Fruit fly (Drosophila melanogaster) whole organism, embryonic: ENCODE data around the gene Dhc62B.

Experiments used
- Asciz ChIP-seq: fragments of 200-800 bp; sonication (Bioruptor generic); optimal IDR thresholded peaks from 2 replicates; lab custom pipeline; 2017; ENCODE audit warnings: missing biosample characterization, mild to moderate bottlenecking, missing genetic modification characterization, missing genetic modification reagents
- Atf6 ChIP-seq: fragments of 200-800 bp; sonication (Bioruptor generic); IDR thresholded peaks from 2 replicates; pipeline ENCODE4 v1.3.6; 2022; ENCODE audit warnings: missing biosample characterization, missing genetic modification characterization
- Bdp1 ChIP-seq: fragments of 200-800 bp; sonication (Bioruptor generic); optimal IDR thresholded peaks from 3 replicates; lab custom pipeline; 2016; ENCODE audit warnings: missing biosample characterization, missing genetic modification characterization
- CG10209 ChIP-seq: fragments of 200-800 bp; sonication (Bioruptor generic); optimal IDR thresholded peaks from 3 replicates; lab custom pipeline; 2017; ENCODE audit warnings: missing biosample characterization, mild to moderate bottlenecking, missing genetic modification characterization, missing genetic modification reagents
- CG12219 ChIP-seq: fragments of 200-800 bp; sonication (Bioruptor generic); optimal IDR thresholded peaks from 3 replicates; lab custom pipeline; 2018; ENCODE audit warnings: missing biosample characterization, mild to moderate bottlenecking, missing genetic modification characterization
- CG13894 ChIP-seq: fragments of 200-800 bp; sonication (Bioruptor generic); optimal IDR thresholded peaks from 3 replicates; lab custom pipeline; 2018; ENCODE audit warnings: missing biosample characterization, mild to moderate bottlenecking, missing genetic modification characterization, moderate library complexity
- CG14014 ChIP-seq: fragments of 200-800 bp; sonication (Bioruptor generic); IDR thresholded peaks from 2 replicates; pipeline ENCODE4 v1.3.6; 2022; ENCODE audit warnings: missing biosample characterization, missing genetic modification characterization
- CG15269 ChIP-seq: fragments of 200-800 bp; sonication (Bioruptor generic); optimal IDR thresholded peaks from 2 replicates; lab custom pipeline; 2018; ENCODE audit warnings: missing biosample characterization, mild to moderate bottlenecking, missing genetic modification characterization, moderate library complexity
- CG18599 ChIP-seq: fragments of 200-800 bp; sonication (Bioruptor generic); optimal IDR thresholded peaks from 3 replicates; lab custom pipeline; 2017; ENCODE audit warnings: missing biosample characterization, missing genetic modification characterization, mild to moderate bottlenecking, moderate library complexity, missing genetic modification reagents
- CG2120 ChIP-seq: fragments of 200-800 bp; sonication (Bioruptor generic); optimal IDR thresholded peaks from 3 replicates; lab custom pipeline; 2016; ENCODE audit warnings: missing biosample characterization, missing genetic modification characterization
- CG32532 ChIP-seq: fragments of 200-800 bp; sonication (Bioruptor generic); IDR thresholded peaks from 2 replicates; pipeline ENCODE4 v1.3.6; 2022; ENCODE audit warnings: missing biosample characterization, missing genetic modification characterization
- CG34422 ChIP-seq: fragments of 200-800 bp; sonication (Bioruptor generic); IDR thresholded peaks from 3 replicates; pipeline ENCODE4 v1.3.6; 2022; ENCODE audit warnings: missing biosample characterization, missing genetic modification characterization
- CG42726 ChIP-seq: fragments of 200-800 bp; sonication (Bioruptor generic); IDR thresholded peaks from 2 replicates; pipeline ENCODE4 v1.3.6; 2022; ENCODE audit warnings: missing biosample characterization, missing genetic modification characterization; ENCODE audit not compliant: partially characterized antibody
- CG6654 ChIP-seq: fragments of 200-800 bp; sonication (Bioruptor generic); optimal IDR thresholded peaks from 2 replicates; lab custom pipeline; 2017; ENCODE audit warnings: missing biosample characterization, mild to moderate bottlenecking, missing genetic modification characterization
- CG6813 ChIP-seq: fragments of 200-800 bp; sonication (Bioruptor generic); optimal IDR thresholded peaks from 2 replicates; lab custom pipeline; 2017; ENCODE audit warnings: missing biosample characterization, missing genetic modification characterization, mild to moderate bottlenecking, moderate library complexity, missing genetic modification reagents
- CG8281 ChIP-seq: fragments of 200-800 bp; sonication (Bioruptor generic); optimal IDR thresholded peaks from 2 replicates; lab custom pipeline; 2018; ENCODE audit warnings: missing biosample characterization, mild to moderate bottlenecking, missing genetic modification characterization, moderate library complexity
- CG8765 ChIP-seq: fragments of 200-800 bp; sonication (Bioruptor generic); IDR thresholded peaks from 2 replicates; pipeline ENCODE4 v1.3.6; 2022; ENCODE audit warnings: missing biosample characterization, missing genetic modification characterization
- CG8944 ChIP-seq: fragments of 200-800 bp; sonication (Bioruptor generic); optimal IDR thresholded peaks from 3 replicates; lab custom pipeline; 2016; ENCODE audit warnings: missing biosample characterization, missing genetic modification characterization
- CG9215 ChIP-seq: fragments of 200-800 bp; sonication (Bioruptor generic); IDR thresholded peaks from 2 replicates; pipeline ENCODE4 v1.3.6; 2022; ENCODE audit warnings: missing biosample characterization, missing genetic modification characterization
- CG9797 ChIP-seq: fragments of 200-800 bp; sonication (Bioruptor generic); optimal IDR thresholded peaks from 3 replicates; lab custom pipeline; 2018; ENCODE audit warnings: missing biosample characterization, mild to moderate bottlenecking, missing genetic modification characterization
- Dbx ChIP-seq: fragments of 200-800 bp; sonication (Bioruptor generic); IDR thresholded peaks from 3 replicates; pipeline ENCODE4 v1.3.6; 2022; ENCODE audit warnings: missing biosample characterization, missing genetic modification characterization
- Drgx ChIP-seq: fragments of 200-800 bp; sonication (Bioruptor generic); IDR thresholded peaks from 2 replicates; pipeline ENCODE4 v1.3.6; 2022; ENCODE audit warnings: missing biosample characterization, missing genetic modification characterization
- Eip74EF ChIP-seq, 2 experiments: fragments of 200-800 bp in 1 of 2; fragments of >200 bp in 1 of 2; sonication (Bioruptor generic) in 1 of 2; optimal IDR thresholded peaks; 2 replicates each; lab custom pipeline; 2017 to 2019; ENCODE audit warnings: missing biosample characterization in 2 of 2, missing genetic modification characterization in 2 of 2, mild to moderate bottlenecking in 1 of 2, moderate library complexity in 1 of 2
- Hand ChIP-seq: fragments of 200-800 bp; sonication (Bioruptor generic); optimal IDR thresholded peaks from 2 replicates; lab custom pipeline; 2017; ENCODE audit warnings: mild to moderate bottlenecking, missing biosample characterization, missing genetic modification reagents, missing genetic modification characterization
- Mes4 ChIP-seq: fragments of 200-800 bp; sonication (Bioruptor generic); optimal IDR thresholded peaks from 2 replicates; lab custom pipeline; 2016; ENCODE audit warnings: missing biosample characterization, missing genetic modification characterization
- Myb ChIP-seq: fragments of 200-800 bp; sonication (Bioruptor generic); optimal IDR thresholded peaks from 2 replicates; lab custom pipeline; 2016; ENCODE audit warnings: missing biosample characterization, missing genetic modification characterization
- Nf-YB ChIP-seq: fragments of 200-800 bp; sonication (Bioruptor generic); optimal IDR thresholded peaks from 3 replicates; lab custom pipeline; 2019; ENCODE audit warnings: missing biosample characterization, mild to moderate bottlenecking, missing genetic modification characterization, moderate library complexity
- Rfx ChIP-seq: fragments of 200-800 bp; sonication (Bioruptor generic); IDR thresholded peaks from 2 replicates; pipeline ENCODE4 v1.3.6; 2022; ENCODE audit warnings: missing biosample characterization, missing genetic modification characterization
- Spps ChIP-seq: fragments of 200-800 bp; sonication (Bioruptor generic); optimal IDR thresholded peaks from 2 replicates; lab custom pipeline; 2018; ENCODE audit warnings: missing biosample characterization, mild to moderate bottlenecking, missing genetic modification characterization
- Sry-δ ChIP-seq: fragments of 200-800 bp; sonication (Bioruptor generic); optimal IDR thresholded peaks from 2 replicates; lab custom pipeline; 2016; ENCODE audit warnings: missing biosample characterization, missing genetic modification characterization
- YL-1 ChIP-seq: fragments of 200-800 bp; sonication (Bioruptor generic); optimal IDR thresholded peaks from 3 replicates; lab custom pipeline; 2017; ENCODE audit warnings: missing biosample characterization, mild to moderate bottlenecking, missing genetic modification characterization
- croc ChIP-seq: fragments of 200-800 bp; sonication (Bioruptor generic); conservative IDR thresholded peaks from 3 replicates; pipeline ENCODE4 v1.3.6; 2022; ENCODE audit warnings: missing biosample characterization, missing genetic modification characterization
- crp ChIP-seq, 2 experiments: fragments of 200-800 bp; sonication (Bioruptor generic); optimal IDR thresholded peaks; 2 replicates in 1 of 2; 3 replicates in 1 of 2; lab custom pipeline; 2017; ENCODE audit warnings: missing biosample characterization in 2 of 2, missing genetic modification characterization in 2 of 2, mild to moderate bottlenecking in 1 of 2, moderate library complexity in 1 of 2
- cwo ChIP-seq: fragments of 200-800 bp; sonication (Bioruptor generic); optimal IDR thresholded peaks from 3 replicates; lab custom pipeline; 2017; ENCODE audit warnings: missing biosample characterization, missing genetic modification characterization, mild to moderate bottlenecking, moderate library complexity, missing genetic modification reagents
- dan ChIP-seq: fragments of 200-800 bp; sonication (Bioruptor generic); IDR thresholded peaks from 2 replicates; pipeline ENCODE4 v1.3.6; 2022; ENCODE audit warnings: missing biosample characterization, missing genetic modification characterization
- gsb ChIP-seq: fragments of 200-800 bp; sonication (Bioruptor generic); IDR thresholded peaks from 2 replicates; pipeline ENCODE4 v1.3.6; 2022; ENCODE audit warnings: missing biosample characterization, missing genetic modification characterization
- gt ChIP-seq: fragments of 200-800 bp; sonication (Bioruptor generic); IDR thresholded peaks from 2 replicates; pipeline ENCODE4 v1.3.6; 2022; ENCODE audit warnings: missing biosample characterization, missing genetic modification characterization
- jigr1 ChIP-seq: fragments of 200-800 bp; sonication (Bioruptor generic); IDR thresholded peaks from 3 replicates; pipeline ENCODE4 v1.3.6; 2022; ENCODE audit warnings: missing biosample characterization, missing genetic modification characterization
- klu ChIP-seq: fragments of 200-800 bp; sonication (Bioruptor generic); IDR thresholded peaks from 2 replicates; pipeline ENCODE4 v1.3.6; 2022; ENCODE audit warnings: missing biosample characterization, missing genetic modification characterization
- lola ChIP-seq, 3 experiments: fragments of >200 bp in 2 of 3; fragments of 200-800 bp in 1 of 3; sonication (Bioruptor generic) in 1 of 3; optimal IDR thresholded peaks; 2 replicates each; lab custom pipeline; 2017 to 2019; ENCODE audit warnings: missing biosample characterization in 3 of 3, missing genetic modification characterization in 3 of 3, mild to moderate bottlenecking in 1 of 3, moderate library complexity in 1 of 3
- lov ChIP-seq, 2 experiments: fragments of 200-800 bp in 1 of 2; fragments of >200 bp in 1 of 2; sonication (Bioruptor generic) in 1 of 2; IDR thresholded peaks in 1 of 2; optimal IDR thresholded peaks in 1 of 2; 2 replicates in 1 of 2; 3 replicates in 1 of 2; pipeline versions ENCODE4 v1.3.6 to Lab custom; 2017 to 2022; ENCODE audit warnings: missing biosample characterization in 1 of 2, missing genetic modification characterization in 1 of 2
- nmo ChIP-seq: fragments of 200-800 bp; sonication (Bioruptor generic); optimal IDR thresholded peaks from 2 replicates; lab custom pipeline; 2018; ENCODE audit warnings: missing biosample characterization, mild to moderate bottlenecking, missing genetic modification characterization, moderate library complexity
- sc ChIP-seq, 3 experiments: fragments of >200 bp in 2 of 3; fragments of 200-800 bp in 1 of 3; sonication (Bioruptor generic) in 1 of 3; optimal IDR thresholded peaks; 2 replicates in 2 of 3; 3 replicates in 1 of 3; lab custom pipeline; 2017; ENCODE audit warnings: mild to moderate bottlenecking in 1 of 3, missing biosample characterization in 1 of 3, missing genetic modification characterization in 1 of 3, missing genetic modification reagents in 1 of 3
- sisA ChIP-seq: fragments of 200-800 bp; sonication (Bioruptor generic); IDR thresholded peaks from 2 replicates; pipeline ENCODE4 v1.3.6; 2022; ENCODE audit warnings: missing biosample characterization, missing genetic modification characterization
- sna ChIP-seq: fragments of 200-800 bp; sonication (Bioruptor generic); IDR thresholded peaks from 2 replicates; pipeline ENCODE4 v1.3.6; 2022; ENCODE audit warnings: missing biosample characterization, missing genetic modification characterization; ENCODE audit not compliant: partially characterized antibody
- so ChIP-seq: fragments of 200-800 bp; sonication (Bioruptor generic); IDR thresholded peaks from 3 replicates; pipeline ENCODE4 v1.3.6; 2022; ENCODE audit warnings: missing biosample characterization, missing genetic modification characterization
- sob ChIP-seq: fragments of 200-800 bp; sonication (Bioruptor generic); IDR thresholded peaks from 2 replicates; pipeline ENCODE4 v1.3.6; 2022; ENCODE audit warnings: missing biosample characterization, missing genetic modification characterization
- stc ChIP-seq: fragments of 200-800 bp; sonication (Bioruptor generic); IDR thresholded peaks from 2 replicates; pipeline ENCODE4 v1.3.6; 2022; ENCODE audit warnings: missing biosample characterization, missing genetic modification characterization
- wdn ChIP-seq: fragments of 200-800 bp; sonication (Bioruptor generic); IDR thresholded peaks from 2 replicates; pipeline ENCODE4 v1.3.6; 2022; ENCODE audit warnings: missing biosample characterization, missing genetic modification characterization

Gene Dhc62B

DNA sequence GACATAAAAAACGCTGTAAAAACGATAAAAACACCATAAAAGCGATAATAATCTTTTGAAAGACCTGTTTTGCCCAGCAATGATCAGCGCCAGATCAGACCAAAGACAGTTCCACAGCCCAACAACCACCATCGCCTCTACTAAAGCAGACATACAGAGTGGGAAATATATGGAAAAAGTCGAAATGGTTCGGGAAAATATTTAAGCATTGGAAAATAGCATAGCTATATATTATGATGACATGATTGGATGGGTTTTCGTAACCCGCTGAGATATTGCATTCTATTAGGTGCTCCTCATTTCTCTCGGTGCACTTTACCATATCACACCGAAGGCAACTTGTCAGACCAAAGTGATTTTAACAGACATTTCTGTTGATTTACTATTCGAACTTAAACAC is 37.1 kb upstream of the Dhc62B start (continued):
- TF ChIP-seq lola (GFP tag; optimal IDR thresholded peaks at IDR 0.05; lab: Kevin White, UChicago): peak in 1 of 3 experiments; percentile 64
- TF ChIP-seq sc (optimal IDR thresholded peaks at IDR 0.05; lab: Kevin White, UChicago): no peak
- TF ChIP-seq sc (GFP tag; optimal IDR thresholded peaks at IDR 0.05; lab: Kevin White, UChicago): no peak
- peak; percentile 97 for TF ChIP-seq Rfx (GFP tag; lab: Robert Waterston, UW)
- TF ChIP-seq dan (GFP tag; lab: Robert Waterston, UW): no peak
- peak; percentile 78 for TF ChIP-seq CG6813 (GFP tag; lab: Kevin White, UChicago)
- TF ChIP-seq so (GFP tag; lab: Robert Waterston, UW): peak; percentile 93
- TF ChIP-seq YL-1 (GFP tag; lab: Kevin White, UChicago): peak; percentile 10
- TF ChIP-seq CG6654 (GFP tag; lab: Kevin White, UChicago): peak; percentile 31
- TF ChIP-seq Sry-δ (GFP tag; lab: Kevin White, UChicago): peak; percentile 57
- peak; percentile 89 for TF ChIP-seq Dbx (GFP tag; lab: Robert Waterston, UW)
- TF ChIP-seq Nf-YB (GFP tag; lab: Kevin White, UChicago): peak; percentile 62
- TF ChIP-seq CG18599 (GFP tag; lab: Kevin White, UChicago): no peak
- TF ChIP-seq CG9797 (GFP tag; lab: Kevin White, UChicago): peak; percentile 1
- peak in 1 of 2 experiments; percentile 37 for TF ChIP-seq crp (GFP tag; optimal IDR thresholded peaks at IDR 0.05; lab: Kevin White, UChicago)
- peak; percentile 86 for TF ChIP-seq CG10209 (GFP tag; lab: Kevin White, UChicago)
- TF ChIP-seq croc: peak; percentile 71; the same call in 2 of the 3 replicates
- peak; percentile 93 for TF ChIP-seq Drgx (GFP tag; lab: Robert Waterston, UW)
- peak; percentile 95 for TF ChIP-seq CG15269 (tag; lab: Kevin White, UChicago)
- peak; percentile 64 for TF ChIP-seq CG8281
- peak; percentile 91 for TF ChIP-seq CG12219 (GFP tag; lab: Kevin White, UChicago)
- TF ChIP-seq CG42726: no peak
- TF ChIP-seq Eip74EF (GFP tag; optimal IDR thresholded peaks at IDR 0.05; lab: Kevin White, UChicago): peak in 1 of 2 experiments; percentile 76
- peak; percentile 64 for TF ChIP-seq gt (GFP tag; lab: Robert Waterston, UW)
- peak; percentile 83 for TF ChIP-seq CG8944 (GFP tag; lab: Kevin White, UChicago)
- TF ChIP-seq klu (GFP tag; lab: Robert Waterston, UW): peak; percentile 86
- TF ChIP-seq Hand (GFP tag; lab: Kevin White, UChicago): peak; percentile 47
- peak; percentile 81 for TF ChIP-seq cwo (GFP tag; lab: Kevin White, UChicago)
- TF ChIP-seq CG34422 (GFP tag; lab: Robert Waterston, UW): peak; percentile 93
- TF ChIP-seq CG32532: peak; percentile 93
- TF ChIP-seq CG2120 (GFP tag; lab: Kevin White, UChicago): peak; percentile 92
- TF ChIP-seq gsb: peak; percentile 93
- TF ChIP-seq CG13894 (tag; lab: Kevin White, UChicago): peak; percentile 85
- peak; percentile 68; the same call in 2 of the 3 replicates for TF ChIP-seq jigr1
- peak; percentile 95 for TF ChIP-seq Atf6
- no peak for TF ChIP-seq lov (optimal IDR thresholded peaks at IDR 0.05; lab: Kevin White, UChicago)
- peak; percentile 91 for TF ChIP-seq lov (GFP tag; IDR thresholded peaks at IDR 0.05; lab: Robert Waterston, UW)
- TF ChIP-seq sob: peak; percentile 94
- peak; percentile 70 for TF ChIP-seq Myb (GFP tag; lab: Kevin White, UChicago)
- TF ChIP-seq CG14014: peak; percentile 95
- peak; percentile 59 for TF ChIP-seq Spps (tag; lab: Kevin White, UChicago)
- peak; percentile 81 for TF ChIP-seq Mes4 (GFP tag; lab: Kevin White, UChicago)
- TF ChIP-seq nmo (GFP tag; lab: Kevin White, UChicago): peak; percentile 86
- TF ChIP-seq sisA (GFP tag; lab: Robert Waterston, UW): peak; percentile 91
- peak; percentile 86 for TF ChIP-seq wdn (GFP tag; lab: Robert Waterston, UW)
- TF ChIP-seq stc (GFP tag; lab: Robert Waterston, UW): peak; percentile 87
- peak; percentile 73 for TF ChIP-seq Bdp1 (GFP tag; lab: Kevin White, UChicago)
- TF ChIP-seq CG8765 (GFP tag; lab: Robert Waterston, UW): peak; percentile 30; the same call in 1 of the 2 replicates
- no peak for TF ChIP-seq sna (GFP tag; lab: Robert Waterston, UW)
- TF ChIP-seq Asciz: peak; percentile 84
- TF ChIP-seq CG9215: peak; percentile 82
